Worm (Caenorhabditis elegans) whole organism, mixed stage, embryonic: Measurements from ENCODE around the gene txdc-17.

ENCODE experiments used
- M03D4.4 ChIP-seq: sonication (generic microtip); optimal IDR thresholded peaks from 2 replicates; lab custom pipeline; 2017; ENCODE audit warnings: mild to moderate bottlenecking, missing genetic modification characterization, missing compliant biosample characterization
- bed-3 ChIP-seq: fragments of 200-800 bp; sonication (Bioruptor generic); optimal IDR thresholded peaks from 3 replicates; lab custom pipeline; 2018; ENCODE audit warnings: mild to moderate bottlenecking, missing genetic modification characterization, moderate library complexity, missing compliant biosample characterization
- ceh-39 ChIP-seq: fragments of 150-350 bp; optimal IDR thresholded peaks from 2 replicates; lab custom pipeline; 2014; ENCODE audit warnings: missing biosample characterization, missing genetic modification characterization
- ceh-43 ChIP-seq: fragments of 200-800 bp; sonication (Bioruptor generic); optimal IDR thresholded peaks from 2 replicates; lab custom pipeline; 2018; ENCODE audit warnings: mild to moderate bottlenecking, missing genetic modification characterization, moderate library complexity, missing compliant biosample characterization
- ceh-83 ChIP-seq: fragments of 200-800 bp; sonication (Bioruptor generic); optimal IDR thresholded peaks from 2 replicates; lab custom pipeline; 2018; ENCODE audit warnings: mild to moderate bottlenecking, missing genetic modification characterization, missing compliant biosample characterization
- ces-1 ChIP-seq: fragments of 150-350 bp; optimal IDR thresholded peaks from 2 replicates; lab custom pipeline; 2014; ENCODE audit warnings: missing biosample characterization, missing genetic modification reagents, missing genetic modification characterization
- cnd-1 ChIP-seq: fragments of 200-800 bp; sonication (Bioruptor generic); optimal IDR thresholded peaks from 2 replicates; lab custom pipeline; 2018; ENCODE audit warnings: mild to moderate bottlenecking, missing genetic modification characterization, missing compliant biosample characterization
- drap-1 ChIP-seq: fragments of 200-800 bp; sonication (Bioruptor generic); optimal IDR thresholded peaks from 3 replicates; lab custom pipeline; 2018; ENCODE audit warnings: mild to moderate bottlenecking, missing genetic modification characterization, missing compliant biosample characterization
- elt-1 ChIP-seq: sonication (generic microtip); optimal IDR thresholded peaks from 2 replicates; lab custom pipeline; 2017; ENCODE audit warnings: missing genetic modification characterization, mild to moderate bottlenecking, missing compliant biosample characterization, antibody characterized with exemption, moderate library complexity, borderline replicate concordance; ENCODE audit not compliant: insufficient read depth
- elt-3 ChIP-seq: fragments of 150-350 bp; optimal IDR thresholded peaks from 2 replicates; lab custom pipeline; 2014; ENCODE audit warnings: missing biosample characterization, missing genetic modification characterization
- flh-1 ChIP-seq: fragments of 200-800 bp; sonication (Bioruptor generic); optimal IDR thresholded peaks from 2 replicates; lab custom pipeline; 2018; ENCODE audit warnings: mild to moderate bottlenecking, missing genetic modification characterization, moderate library complexity, missing compliant biosample characterization
- hlh-1 ChIP-seq: fragments of 150-350 bp; optimal IDR thresholded peaks from 2 replicates; lab custom pipeline; 2014; ENCODE audit warnings: missing biosample characterization, missing genetic modification reagents, missing genetic modification characterization
- lin-13 ChIP-seq: fragments of 150-350 bp; optimal IDR thresholded peaks from 2 replicates; lab custom pipeline; 2014; ENCODE audit warnings: missing biosample characterization, missing genetic modification characterization
- lsy-2 ChIP-seq: fragments of 150-350 bp; optimal IDR thresholded peaks from 2 replicates; lab custom pipeline; 2014; ENCODE audit warnings: missing biosample characterization, missing genetic modification characterization
- mab-5 ChIP-seq: fragments of 150-350 bp; optimal IDR thresholded peaks from 2 replicates; lab custom pipeline; 2014; ENCODE audit warnings: missing biosample characterization, missing genetic modification characterization
- mep-1 ChIP-seq: fragments of 150-350 bp; optimal IDR thresholded peaks from 2 replicates; lab custom pipeline; 2017; ENCODE audit warnings: missing biosample characterization, missing genetic modification reagents, missing genetic modification characterization, inconsistent platforms
- mls-2 ChIP-seq: sonication (generic microtip); optimal IDR thresholded peaks from 2 replicates; lab custom pipeline; 2016; ENCODE audit warnings: mild to moderate bottlenecking, missing genetic modification characterization, moderate library complexity, missing compliant biosample characterization
- nhr-12 ChIP-seq: fragments of 150-350 bp; optimal IDR thresholded peaks from 2 replicates; lab custom pipeline; 2014; ENCODE audit warnings: missing biosample characterization, missing genetic modification characterization
- nhr-2 ChIP-seq: fragments of 150-350 bp; optimal IDR thresholded peaks from 2 replicates; lab custom pipeline; 2014; ENCODE audit warnings: missing biosample characterization, missing genetic modification characterization
- nhr-237 ChIP-seq: fragments of 150-350 bp; optimal IDR thresholded peaks from 2 replicates; lab custom pipeline; 2014; ENCODE audit warnings: missing biosample characterization, missing genetic modification characterization
- nhr-28 ChIP-seq: fragments of 150-350 bp; optimal IDR thresholded peaks from 2 replicates; lab custom pipeline; 2014; ENCODE audit warnings: missing biosample characterization, missing genetic modification characterization
- nhr-76 ChIP-seq: sonication (generic microtip); optimal IDR thresholded peaks from 2 replicates; lab custom pipeline; 2017; ENCODE audit warnings: missing biosample characterization, missing genetic modification characterization
- pha-4 ChIP-seq: fragments of 150-350 bp; optimal IDR thresholded peaks from 2 replicates; lab custom pipeline; 2018; ENCODE audit warnings: missing biosample characterization, missing genetic modification reagents, missing genetic modification characterization
- snpc-4 ChIP-seq: fragments of 150-350 bp; optimal IDR thresholded peaks from 2 replicates; lab custom pipeline; 2014; ENCODE audit warnings: missing biosample characterization, missing genetic modification characterization
- sptf-1 ChIP-seq: sonication (generic microtip); optimal IDR thresholded peaks from 2 replicates; lab custom pipeline; 2017; ENCODE audit warnings: mild to moderate bottlenecking, missing genetic modification characterization, moderate library complexity, missing compliant biosample characterization
- tbx-8 ChIP-seq: fragments of 200-800 bp; sonication (Bioruptor generic); optimal IDR thresholded peaks from 2 replicates; lab custom pipeline; 2018; ENCODE audit warnings: mild to moderate bottlenecking, missing genetic modification characterization, moderate library complexity, missing compliant biosample characterization
- unc-120 ChIP-seq: sonication (generic microtip); optimal IDR thresholded peaks from 2 replicates; lab custom pipeline; 2017; ENCODE audit warnings: missing genetic modification characterization, missing compliant biosample characterization; ENCODE audit not compliant: poor library complexity, severe bottlenecking
- unc-39 ChIP-seq: fragments of 150-350 bp; optimal IDR thresholded peaks from 2 replicates; lab custom pipeline; 2014; ENCODE audit warnings: missing biosample characterization, missing genetic modification characterization
- unc-62 ChIP-seq: fragments of 150-350 bp; optimal IDR thresholded peaks from 2 replicates; lab custom pipeline; 2014; ENCODE audit warnings: missing biosample characterization, missing genetic modification reagents, missing genetic modification characterization
- ztf-11 ChIP-seq: fragments of 150-350 bp; optimal IDR thresholded peaks from 2 replicates; lab custom pipeline; 2014; ENCODE audit warnings: missing biosample characterization, missing genetic modification characterization

The txdc-17 gene

ce11 chrIII:2805084-2805483 lies 29.4 kb upstream of the txdc-17 start, which contains the start of gene Y71H2AM.3:
TSS of gene Y71H2AM.3 (plus strand) at chrIII:2805430.
- TF ChIP-seq unc-62: no peak
- TF ChIP-seq lsy-2 (tag; lab: Kevin White, UChicago): peak; percentile 1
- no peak for TF ChIP-seq ceh-43
- no peak for TF ChIP-seq ceh-39
- TF ChIP-seq nhr-237: peak; percentile 35
- peak; percentile 66 for TF ChIP-seq ces-1

- TF ChIP-seq hlh-1 (no peak), nhr-76 (tag; lab: Kevin White, UChicago) (no peak), tbx-8 (GFP tag; lab: Kevin White, UChicago) (no peak), bed-3 (GFP tag; lab: Kevin White, UChicago) (no peak), lsy-2 (tag; lab: Kevin White, UChicago) (no peak), flh-1 (GFP tag; lab: Kevin White, UChicago) (no peak), elt-3 (tag; lab: Kevin White, UChicago) (no peak), M03D4.4 (tag; lab: Kevin White, UChicago) (no peak), ces-1 (no peak), snpc-4 (tag; lab: Kevin White, UChicago) (no peak)
Observed at ce11 chrIII:2811410-2811809, 23.1 kb upstream of the txdc-17 start.

- TF ChIP-seq cnd-1 (tag; lab: Kevin White, UChicago): no peak
- TF ChIP-seq snpc-4 (tag; lab: Kevin White, UChicago): no peak
- TF ChIP-seq tbx-8 (GFP tag; lab: Kevin White, UChicago): no peak
- TF ChIP-seq M03D4.4 (tag; lab: Kevin White, UChicago): no peak
- no peak for TF ChIP-seq nhr-76 (tag; lab: Kevin White, UChicago)
- no peak for TF ChIP-seq unc-62
- no peak for TF ChIP-seq unc-39 (tag; lab: Kevin White, UChicago)
- TF ChIP-seq mab-5: no peak
- no peak for TF ChIP-seq ceh-39
- TF ChIP-seq ceh-83 (GFP tag; lab: Kevin White, UChicago): no peak
- no peak for TF ChIP-seq bed-3 (GFP tag; lab: Kevin White, UChicago)
- TF ChIP-seq mep-1 (tag; lab: Kevin White, UChicago): peak; percentile 64
- TF ChIP-seq nhr-28: no peak
- TF ChIP-seq mls-2 (tag; lab: Kevin White, UChicago): no peak
- peak; percentile 64 for TF ChIP-seq lin-13 (tag; lab: Kevin White, UChicago)
- peak; percentile 84 for TF ChIP-seq ces-1
- TF ChIP-seq nhr-237: peak; percentile 47
- TF ChIP-seq sptf-1 (tag; lab: Kevin White, UChicago): no peak
- TF ChIP-seq hlh-1: no peak
- no peak for TF ChIP-seq drap-1 (GFP tag; lab: Kevin White, UChicago)
- no peak for TF ChIP-seq ceh-43
- peak; percentile 94 for TF ChIP-seq lsy-2 (tag; lab: Kevin White, UChicago)
- no peak for TF ChIP-seq elt-3 (tag; lab: Kevin White, UChicago)
Observed at ce11 chrIII:2814919-2815554, 19.4 kb upstream of the txdc-17 start, which contains the start of gene tufm-1. TSS of gene tufm-1 (minus strand) at chrIII:2814969.

ce11 chrIII:2816205-2816923 lies 18.1 kb upstream of the txdc-17 start:
- no peak for TF ChIP-seq ztf-11
- TF ChIP-seq nhr-237: no peak
- TF ChIP-seq bed-3 (GFP tag; lab: Kevin White, UChicago): no peak
- no peak for TF ChIP-seq nhr-76 (tag; lab: Kevin White, UChicago)
- no peak for TF ChIP-seq unc-62
- TF ChIP-seq nhr-12 (tag; lab: Kevin White, UChicago): no peak
- TF ChIP-seq elt-1 (tag; lab: Kevin White, UChicago): no peak
- TF ChIP-seq elt-3 (tag; lab: Kevin White, UChicago): no peak

ce11 chrIII:2817847-2818246 lies 16.6 kb upstream of the txdc-17 start:
- TF ChIP-seq elt-3 (tag; lab: Kevin White, UChicago): no peak
- no peak for TF ChIP-seq nhr-2 (tag; lab: Kevin White, UChicago)
- no peak for TF ChIP-seq nhr-76 (tag; lab: Kevin White, UChicago)
- TF ChIP-seq hlh-1: no peak
- TF ChIP-seq unc-120: no peak
- no peak for TF ChIP-seq pha-4 (tag; lab: Kevin White, UChicago)
- TF ChIP-seq unc-39 (tag; lab: Kevin White, UChicago): no peak
- no peak for TF ChIP-seq M03D4.4 (tag; lab: Kevin White, UChicago)
- no peak for TF ChIP-seq ces-1
- no peak for TF ChIP-seq ceh-39
